Fruit fly (Drosophila melanogaster): ENCODE measurements around the gene dob.
A peak's percentile ranks its signal among the peaks of the same experiment; 100 is the strongest.

dob gene

DNA sequence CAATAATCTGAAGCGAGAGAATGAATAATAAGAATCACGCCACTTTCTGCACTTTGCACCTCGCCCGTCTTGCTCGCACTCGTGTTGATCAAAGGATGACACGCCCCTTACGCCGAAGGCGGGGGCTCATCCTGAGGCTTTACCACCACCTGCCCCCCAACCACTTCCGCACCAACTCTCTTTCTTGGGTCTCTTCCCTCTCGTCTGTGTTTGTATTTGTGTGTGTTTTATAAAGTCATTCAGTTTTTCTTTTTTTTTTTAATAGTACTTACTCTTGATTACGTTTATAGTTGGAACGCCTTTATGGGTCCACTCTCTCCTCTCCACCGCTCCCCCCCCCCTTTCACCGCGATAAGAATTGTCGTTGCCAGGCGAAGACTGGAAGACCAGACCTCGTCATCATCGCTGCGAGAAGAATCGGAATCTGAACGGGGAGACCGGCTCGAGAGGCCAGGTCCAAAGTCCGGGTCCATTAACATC lies 2.6 kb downstream of the dob start:
- TF ChIP-seq Hr78 (GFP tag; optimal IDR thresholded peaks at IDR 0.05) (no peak), fru (GFP tag; optimal IDR thresholded peaks at IDR 0.05) (peak; percentile 59), jim (GFP tag; optimal IDR thresholded peaks at IDR 0.05) (no peak), foxo (GFP tag; optimal IDR thresholded peaks at IDR 0.05) (peak in 1 of 2 experiments; percentile 43), OdsH (GFP tag; optimal IDR thresholded peaks at IDR 0.05) (peak; percentile 18), dmrt93B (GFP tag; optimal IDR thresholded peaks at IDR 0.05) (peak; percentile 27), brk (GFP tag; optimal IDR thresholded peaks at IDR 0.05) (no peak), Hr83 (GFP tag; optimal IDR thresholded peaks at IDR 0.05; ENCODE audit: poor library complexity, severe bottlenecking) (no peak), h (GFP tag; optimal IDR thresholded peaks at IDR 0.05) (peak; percentile 67), Sp1 (GFP tag; optimal IDR thresholded peaks at IDR 0.05) (peak; percentile 77), Hnf4 (GFP tag; optimal IDR thresholded peaks at IDR 0.05) (peak; percentile 97), GATAd (GFP tag; optimal IDR thresholded peaks at IDR 0.05) (no peak), rgr (GFP tag; optimal IDR thresholded peaks at IDR 0.05) (peak; percentile 50), pan (optimal IDR thresholded peaks at IDR 0.05) (no peak), usp (GFP tag; optimal IDR thresholded peaks at IDR 0.05) (no peak), ey (GFP tag; optimal IDR thresholded peaks at IDR 0.05) (no peak), Dif (GFP tag; optimal IDR thresholded peaks at IDR 0.05; ENCODE audit: partially characterized antibody) (no peak), CrebA (GFP tag; optimal IDR thresholded peaks at IDR 0.05; ENCODE audit: borderline replicate concordance) (no peak), N (GFP tag; optimal IDR thresholded peaks at IDR 0.05) (no peak), sage (GFP tag; optimal IDR thresholded peaks at IDR 0.05) (peak; percentile 9), Jra (GFP tag; optimal IDR thresholded peaks at IDR 0.05) (no peak), psq (GFP tag; optimal IDR thresholded peaks at IDR 0.05) (peak; percentile 51), woc (GFP tag; optimal IDR thresholded peaks at IDR 0.05) (no peak), CG9705 (GFP tag; optimal IDR thresholded peaks at IDR 0.05) (peak; percentile 55), Myc (optimal IDR thresholded peaks at IDR 0.05) (no peak), sv (GFP tag; optimal IDR thresholded peaks at IDR 0.05) (no peak), CG32264 (GFP tag; optimal IDR thresholded peaks at IDR 0.05) (no peak), tai (GFP tag; optimal IDR thresholded peaks at IDR 0.05) (no peak), dl (GFP tag; optimal IDR thresholded peaks at IDR 0.05; ENCODE audit: insufficient read depth in 1 of 2, partially characterized antibody in 2 of 2) (no peak), Abd-B (GFP tag; optimal IDR thresholded peaks at IDR 0.05) (no peak), lola (GFP tag; optimal IDR thresholded peaks at IDR 0.05) (no peak), dsf (GFP tag; optimal IDR thresholded peaks at IDR 0.05; ENCODE audit: borderline replicate concordance) (no peak), br (GFP tag; optimal IDR thresholded peaks at IDR 0.05) (peak; percentile 46), Vsx2 (GFP tag; optimal IDR thresholded peaks at IDR 0.05; ENCODE audit: partially characterized antibody) (no peak), HLH106 (tag; optimal IDR thresholded peaks at IDR 0.05) (peak; percentile 35), Dfd (GFP tag; optimal IDR thresholded peaks at IDR 0.05) (no peak), Mio (GFP tag; optimal IDR thresholded peaks at IDR 0.05) (no peak), Rel (GFP tag; optimal IDR thresholded peaks at IDR 0.05) (no peak), Rel (tag; optimal IDR thresholded peaks at IDR 0.05) (peak; percentile 52)

DNA sequence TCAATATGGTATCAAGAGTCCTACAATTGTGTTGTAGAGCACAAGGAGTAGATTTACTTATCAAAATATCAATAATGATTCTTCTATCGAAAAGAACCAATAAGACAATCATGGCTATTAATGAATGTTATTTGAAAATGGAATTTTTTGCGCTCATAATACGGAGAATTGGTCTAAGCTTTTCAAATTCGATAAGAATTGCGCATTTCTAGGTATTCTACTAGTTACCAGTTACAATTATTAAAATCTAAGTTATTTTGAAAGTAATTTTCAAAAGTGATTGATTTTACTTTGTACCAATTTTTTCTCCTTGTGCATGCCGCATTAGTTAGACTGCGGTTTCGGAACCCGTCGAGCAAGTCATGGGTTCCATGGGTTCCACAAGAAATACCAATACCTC lies 3.3 kb downstream of the dob start:
- no peak for TF ChIP-seq CG9705 (GFP tag; optimal IDR thresholded peaks at IDR 0.05)
- TF ChIP-seq fru (GFP tag; optimal IDR thresholded peaks at IDR 0.05), result peak; percentile 39
- peak; percentile 58 for TF ChIP-seq woc (GFP tag; optimal IDR thresholded peaks at IDR 0.05)
- TF ChIP-seq brk (GFP tag; optimal IDR thresholded peaks at IDR 0.05), result peak; percentile 45
- TF ChIP-seq sv (GFP tag; optimal IDR thresholded peaks at IDR 0.05), result no peak

DNA sequence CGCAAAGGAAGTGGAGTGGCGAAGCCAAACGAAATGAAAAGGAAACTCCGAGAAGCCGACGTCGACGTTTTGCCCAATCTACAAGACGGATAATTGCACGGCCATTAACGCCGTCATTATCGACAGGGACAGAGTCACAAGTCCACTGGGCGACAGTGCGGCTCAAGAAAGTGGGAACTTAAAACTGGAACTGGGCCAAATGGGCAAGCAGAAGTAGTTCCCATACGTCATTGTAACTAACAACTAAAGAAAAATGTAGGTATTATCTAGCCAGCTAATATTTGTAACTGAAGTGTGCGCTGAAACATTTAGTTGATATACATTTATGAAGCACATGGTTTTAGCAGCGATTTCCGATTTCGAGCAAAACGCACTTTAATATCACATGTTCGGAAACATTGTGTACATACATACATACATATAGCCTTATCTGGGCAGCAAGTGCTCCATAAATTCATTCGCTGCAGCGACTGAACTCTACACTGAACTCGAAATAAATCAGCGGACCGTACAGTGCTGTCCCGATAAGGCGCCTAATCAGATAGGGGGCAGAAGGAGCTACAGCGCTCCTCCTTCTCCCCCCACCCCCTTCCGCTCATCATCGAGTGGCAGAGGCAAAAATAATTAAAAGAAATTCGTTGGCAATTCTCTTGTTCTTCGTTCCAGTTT lies 4.1 kb downstream of the dob start:
- TF ChIP-seq Mio (GFP tag; optimal IDR thresholded peaks at IDR 0.05) (no peak), h (GFP tag; optimal IDR thresholded peaks at IDR 0.05) (peak; percentile 58), Dif (GFP tag; optimal IDR thresholded peaks at IDR 0.05; ENCODE audit: partially characterized antibody) (no peak), N (GFP tag; optimal IDR thresholded peaks at IDR 0.05) (no peak), psq (GFP tag; optimal IDR thresholded peaks at IDR 0.05) (peak; percentile 29), Dfd (GFP tag; optimal IDR thresholded peaks at IDR 0.05) (no peak), CG32264 (GFP tag; optimal IDR thresholded peaks at IDR 0.05) (no peak), rgr (GFP tag; optimal IDR thresholded peaks at IDR 0.05) (peak; percentile 13), sv (GFP tag; optimal IDR thresholded peaks at IDR 0.05) (no peak), HLH106 (tag; optimal IDR thresholded peaks at IDR 0.05) (no peak), Jra (GFP tag; optimal IDR thresholded peaks at IDR 0.05) (no peak), Rel (GFP tag; optimal IDR thresholded peaks at IDR 0.05) (peak; percentile 22), Rel (tag; optimal IDR thresholded peaks at IDR 0.05) (peak; percentile 38), Hr78 (GFP tag; optimal IDR thresholded peaks at IDR 0.05) (no peak), OdsH (GFP tag; optimal IDR thresholded peaks at IDR 0.05) (no peak), Hr83 (GFP tag; optimal IDR thresholded peaks at IDR 0.05; ENCODE audit: poor library complexity, severe bottlenecking) (peak; percentile 76), sage (GFP tag; optimal IDR thresholded peaks at IDR 0.05) (no peak), woc (GFP tag; optimal IDR thresholded peaks at IDR 0.05) (no peak), dl (GFP tag; optimal IDR thresholded peaks at IDR 0.05; ENCODE audit: insufficient read depth in 1 of 2, partially characterized antibody in 2 of 2) (peak in 1 of 2 experiments; percentile 7), Sp1 (GFP tag; optimal IDR thresholded peaks at IDR 0.05) (peak; percentile 38), CG9705 (GFP tag; optimal IDR thresholded peaks at IDR 0.05) (no peak), usp (GFP tag; optimal IDR thresholded peaks at IDR 0.05) (no peak), CrebA (GFP tag; optimal IDR thresholded peaks at IDR 0.05; ENCODE audit: borderline replicate concordance) (peak; percentile 6), tai (GFP tag; optimal IDR thresholded peaks at IDR 0.05) (no peak), lola (GFP tag; optimal IDR thresholded peaks at IDR 0.05) (no peak), fru (GFP tag; optimal IDR thresholded peaks at IDR 0.05) (peak; percentile 25), dsf (GFP tag; optimal IDR thresholded peaks at IDR 0.05; ENCODE audit: borderline replicate concordance) (no peak), brk (GFP tag; optimal IDR thresholded peaks at IDR 0.05) (peak; percentile 62), Hnf4 (GFP tag; optimal IDR thresholded peaks at IDR 0.05) (peak; percentile 71), ey (GFP tag; optimal IDR thresholded peaks at IDR 0.05) (peak; percentile 24), GATAd (GFP tag; optimal IDR thresholded peaks at IDR 0.05) (no peak), Myc (optimal IDR thresholded peaks at IDR 0.05) (no peak), Abd-B (GFP tag; optimal IDR thresholded peaks at IDR 0.05) (no peak), pan (optimal IDR thresholded peaks at IDR 0.05) (no peak), Vsx2 (GFP tag; optimal IDR thresholded peaks at IDR 0.05; ENCODE audit: partially characterized antibody) (no peak)
